Fruit fly (Drosophila melanogaster): ENCODE measurements around the gene CG4839.

CG4839 gene

dm6 chr2L:10144236-10144953, at the start of gene CG4839:
Gene CG4839, plus strand, starts transcription at chr2L:10144776.
- TF ChIP-seq noc (tag; optimal IDR thresholded peaks at IDR 0.05), result peak; percentile 17

dm6 chr2L:10096127-10096526, 48.4 kb upstream of the CG4839 start:
- no peak for TF ChIP-seq noc (tag; optimal IDR thresholded peaks at IDR 0.05)

DNA sequence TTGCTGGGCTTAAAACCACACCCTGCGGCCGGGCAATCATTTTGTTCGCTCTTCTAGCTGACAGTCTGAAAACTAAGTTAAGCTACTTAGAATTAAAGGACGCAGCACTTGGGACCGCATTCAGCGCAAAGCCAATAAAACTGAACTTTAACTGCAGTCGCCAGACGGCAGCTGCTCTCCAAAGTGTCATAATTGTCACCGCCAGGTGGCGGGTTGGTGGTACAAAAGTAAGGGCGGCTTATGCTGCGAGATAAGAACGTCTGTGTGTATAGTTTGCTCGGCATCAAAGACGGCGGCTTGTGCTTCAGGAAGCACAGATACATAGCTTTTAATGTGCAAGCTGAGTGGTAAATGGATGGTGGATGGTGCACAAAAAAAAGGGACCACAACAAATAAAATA, 35.8 kb upstream of the CG4839 start:
- no peak for TF ChIP-seq noc (tag; optimal IDR thresholded peaks at IDR 0.05)

- TF ChIP-seq noc (tag; optimal IDR thresholded peaks at IDR 0.05), result no peak
These were observed 21.9 kb upstream of the CG4839 start, which contains the start of gene CG13135 for dm6 chr2L:10122671-10123070. Gene CG13135, minus strand, starts transcription at chr2L:10122771.

- TF ChIP-seq noc (tag; optimal IDR thresholded peaks at IDR 0.05), result no peak
These were observed 20.6 kb upstream of the CG4839 start for dm6 chr2L:10123963-10124362.

DNA sequence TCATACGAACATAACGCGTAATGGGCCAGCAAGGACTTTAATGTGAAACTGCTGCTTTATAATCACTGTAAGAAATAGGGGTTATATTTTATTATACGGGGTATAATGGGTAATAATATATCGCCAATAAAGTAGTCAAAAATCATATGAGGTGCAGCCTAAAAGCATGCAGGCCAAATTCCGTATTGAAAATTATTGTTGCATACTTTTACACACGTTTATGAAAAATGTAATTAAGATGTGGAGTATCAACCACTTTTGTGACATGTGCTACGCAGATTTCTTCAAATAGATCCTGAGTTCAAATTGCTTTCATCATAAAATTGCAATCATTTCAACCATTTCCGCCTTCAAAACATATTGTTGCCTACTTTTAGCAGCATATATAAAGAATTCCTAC, 13.8 kb upstream of the CG4839 start:
- no peak for TF ChIP-seq noc (tag; optimal IDR thresholded peaks at IDR 0.05)

- no peak for TF ChIP-seq noc (tag; optimal IDR thresholded peaks at IDR 0.05)
These were observed 1.2 kb upstream of the CG4839 start for dm6 chr2L:10143334-10143733.

dm6 chr2L:10145571-10145970, 995 bp downstream of the CG4839 start:
- no peak for TF ChIP-seq noc (tag; optimal IDR thresholded peaks at IDR 0.05)

dm6 chr2L:10146723-10147475, 2.3 kb downstream of the CG4839 start:
- peak; percentile 66 for TF ChIP-seq noc (tag; optimal IDR thresholded peaks at IDR 0.05)

dm6 chr2L:10154395-10154794, 9.8 kb downstream of the CG4839 start:
- no peak for TF ChIP-seq noc (tag; optimal IDR thresholded peaks at IDR 0.05)

DNA sequence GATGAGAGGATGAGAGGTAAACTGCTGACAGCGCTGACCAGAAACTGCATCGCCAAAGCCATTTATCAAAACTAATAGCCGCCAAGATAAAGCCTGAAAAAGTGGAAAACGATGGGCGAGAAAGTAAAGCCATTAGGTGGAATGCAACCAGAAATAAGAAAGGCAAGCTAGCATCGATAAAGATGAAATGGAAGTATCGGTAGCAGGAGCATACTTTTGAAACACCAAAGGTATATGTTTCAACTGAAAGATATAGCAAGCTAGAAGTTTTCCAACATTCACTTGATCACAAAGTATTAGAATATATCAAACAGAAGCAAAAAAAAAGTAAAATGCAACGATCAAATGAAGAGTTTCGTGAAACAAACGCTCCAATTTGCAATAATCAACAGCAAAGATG, 27.8 kb downstream of the CG4839 start, which contains the start of gene CG13137:
TSS of gene CG13137 (plus strand) at position 301 of the 400 bp plus-strand sequence.
- no peak for TF ChIP-seq noc (tag; optimal IDR thresholded peaks at IDR 0.05)

DNA sequence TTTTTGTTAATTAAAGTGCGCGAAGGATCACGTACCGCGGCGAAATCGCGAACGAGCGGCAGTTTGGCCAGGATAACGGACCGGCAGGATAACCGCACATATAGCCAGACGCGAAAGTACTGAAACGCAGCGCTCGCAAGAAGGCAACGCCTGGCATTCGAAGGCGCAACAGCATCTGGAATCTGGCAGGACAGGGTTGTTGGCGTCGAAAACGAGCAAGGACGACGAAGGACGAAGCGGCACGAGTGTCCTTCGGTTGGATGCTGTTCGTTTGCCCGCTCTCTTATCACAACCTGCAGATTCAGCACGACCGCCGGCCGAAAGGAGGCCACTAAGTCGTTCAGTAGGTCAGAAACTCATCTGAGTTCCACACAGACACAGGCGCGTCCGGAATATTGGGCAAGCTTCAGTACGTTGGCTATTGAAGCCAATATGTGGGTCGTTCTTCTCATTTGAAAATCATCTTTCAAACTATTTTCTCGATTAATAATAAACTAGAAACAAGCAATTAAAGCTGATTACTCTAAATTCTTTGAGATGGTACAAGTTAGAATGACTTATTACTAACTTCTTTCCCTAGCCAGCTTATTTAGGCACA, 35.7 kb downstream of the CG4839 start, which contains the start of gene CG44153:
TSS of gene CG44153 (minus strand) at position 75 of the 598 bp plus-strand sequence.
- TF ChIP-seq noc (tag; optimal IDR thresholded peaks at IDR 0.05), result no peak

DNA sequence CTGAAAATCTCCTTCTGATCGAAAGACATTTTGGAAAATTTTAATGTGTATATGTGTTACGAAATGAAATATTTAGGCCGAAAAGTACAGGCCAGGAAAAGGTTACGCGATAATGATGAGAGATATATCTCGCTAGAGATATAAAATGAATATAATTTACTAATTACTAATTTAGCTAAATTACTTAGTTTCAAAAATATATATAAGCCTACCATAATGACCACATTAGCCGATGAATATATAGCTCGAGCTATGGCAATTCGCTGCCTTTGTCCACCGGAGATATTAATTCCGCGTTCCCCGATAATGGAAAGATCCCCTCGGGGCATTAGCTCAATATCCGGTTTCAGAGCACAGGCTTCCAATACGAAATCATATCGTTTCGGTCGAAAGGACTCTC, 46.8 kb downstream of the CG4839 start, which contains the start of gene Fum4:
TSS of gene Fum4 (minus strand) at position 101 of the 400 bp plus-strand sequence.
- TF ChIP-seq noc (tag; optimal IDR thresholded peaks at IDR 0.05), result no peak

dm6 chr2L:10198911-10199310, 54.3 kb downstream of the CG4839 start, which contains the start of gene Sur:
Gene Sur, minus strand, starts transcription at chr2L:10199117.
- no peak for TF ChIP-seq noc (tag; optimal IDR thresholded peaks at IDR 0.05)

- TF ChIP-seq noc (tag; optimal IDR thresholded peaks at IDR 0.05), result peak; percentile 88
These were observed 56.3 kb downstream of the CG4839 start, which contains the start of the genes Ripalpha and RpL7 for dm6 chr2L:10200847-10201246. Gene Ripalpha, minus strand, starts transcription at chr2L:10200974. Gene RpL7, plus strand, starts transcription at chr2L:10201004.

dm6 chr2L:10201743-10202142, 57.2 kb downstream of the CG4839 start:
- TF ChIP-seq noc (tag; optimal IDR thresholded peaks at IDR 0.05), result no peak
